Fruit fly (Drosophila melanogaster) whole organism, adult: Measurements from ENCODE around the gene sea.

Experiments
- CG11617 ChIP-seq: fragments of 200-800 bp; sonication (Bioruptor generic); optimal IDR thresholded peaks from 2 replicates; lab custom pipeline; 2017; ENCODE audit warnings: mild to moderate bottlenecking, missing biosample characterization, missing genetic modification reagents, missing genetic modification characterization
- CG12768 ChIP-seq: fragments of 200-800 bp; sonication (Bioruptor generic); optimal IDR thresholded peaks from 2 replicates; lab custom pipeline; 2017; ENCODE audit warnings: missing biosample characterization, missing genetic modification characterization, mild to moderate bottlenecking, moderate library complexity, missing genetic modification reagents
- CG14711 ChIP-seq: fragments of 200-800 bp; sonication (Bioruptor generic); optimal IDR thresholded peaks from 2 replicates; lab custom pipeline; 2018; ENCODE audit warnings: missing biosample characterization, mild to moderate bottlenecking, missing genetic modification characterization, moderate library complexity
- CG1620 ChIP-seq: fragments of 200-800 bp; sonication (Bioruptor generic); optimal IDR thresholded peaks from 2 replicates; lab custom pipeline; 2016; ENCODE audit warnings: missing biosample characterization, missing genetic modification characterization
- CG33017 ChIP-seq: fragments of 200-800 bp; sonication (Bioruptor generic); optimal IDR thresholded peaks from 2 replicates; lab custom pipeline; 2018; ENCODE audit warnings: missing biosample characterization, mild to moderate bottlenecking, missing genetic modification characterization, moderate library complexity
- CG5204 ChIP-seq: fragments of 200-800 bp; sonication (Bioruptor generic); optimal IDR thresholded peaks from 2 replicates; lab custom pipeline; 2016; ENCODE audit warnings: missing biosample characterization, missing genetic modification characterization
- CG7045 ChIP-seq: fragments of 200-800 bp; sonication (Bioruptor generic); optimal IDR thresholded peaks from 2 replicates; lab custom pipeline; 2017; ENCODE audit warnings: missing biosample characterization, mild to moderate bottlenecking, missing genetic modification characterization
- CG7101 ChIP-seq: fragments of 200-800 bp; sonication (Bioruptor generic); optimal IDR thresholded peaks from 2 replicates; lab custom pipeline; 2018; ENCODE audit warnings: missing biosample characterization, mild to moderate bottlenecking, missing genetic modification characterization, moderate library complexity
- Clk ChIP-seq: fragments of 200-800 bp; sonication (Bioruptor generic); optimal IDR thresholded peaks from 2 replicates; lab custom pipeline; 2017; ENCODE audit warnings: missing biosample characterization, missing genetic modification characterization
- Crg-1 ChIP-seq: fragments of 200-800 bp; sonication (Bioruptor generic); optimal IDR thresholded peaks from 2 replicates; lab custom pipeline; 2016; ENCODE audit warnings: missing biosample characterization, missing genetic modification characterization
- Hr96 ChIP-seq: fragments of 200-800 bp; sonication (Bioruptor generic); optimal IDR thresholded peaks from 2 replicates; lab custom pipeline; 2016; ENCODE audit warnings: missing biosample characterization, missing genetic modification characterization
- Mnt ChIP-seq: fragments of 200-800 bp; sonication (Bioruptor generic); optimal IDR thresholded peaks from 2 replicates; lab custom pipeline; 2016; ENCODE audit warnings: missing biosample characterization, mild to moderate bottlenecking, missing genetic modification characterization
- bab1 ChIP-seq: fragments of 200-800 bp; sonication (Bioruptor generic); optimal IDR thresholded peaks from 3 replicates; lab custom pipeline; 2019; ENCODE audit warnings: missing biosample characterization, mild to moderate bottlenecking, missing genetic modification characterization, moderate library complexity
- cic ChIP-seq: fragments of 200-800 bp; sonication (Bioruptor generic); optimal IDR thresholded peaks from 2 replicates; lab custom pipeline; 2017; ENCODE audit warnings: missing biosample characterization, mild to moderate bottlenecking, missing genetic modification characterization, moderate library complexity
- cnc ChIP-seq, 2 experiments: fragments of >200 bp; optimal IDR thresholded peaks; 2 replicates each; lab custom pipeline; 2017
- kay ChIP-seq: fragments of 200-800 bp; sonication (Bioruptor generic); peaks from one replicate; lab custom pipeline; 2016; ENCODE audit warnings: missing biosample characterization, missing genetic modification characterization, borderline replicate concordance
- ovo ChIP-seq: fragments of 200-800 bp; sonication (Bioruptor generic); optimal IDR thresholded peaks from 2 replicates; lab custom pipeline; 2016; ENCODE audit warnings: missing biosample characterization, missing genetic modification characterization
- pad ChIP-seq: fragments of 200-800 bp; sonication (Bioruptor generic); optimal IDR thresholded peaks from 3 replicates; lab custom pipeline; 2017; ENCODE audit warnings: missing biosample characterization, missing genetic modification characterization, mild to moderate bottlenecking, moderate library complexity, missing genetic modification reagents
- tj ChIP-seq: fragments of 200-800 bp; sonication (Bioruptor generic); optimal IDR thresholded peaks from 3 replicates; lab custom pipeline; 2017; ENCODE audit warnings: missing biosample characterization, mild to moderate bottlenecking, missing genetic modification characterization, moderate library complexity
- toe ChIP-seq: fragments of 200-800 bp; sonication (Bioruptor generic); optimal IDR thresholded peaks from 2 replicates; lab custom pipeline; 2016; ENCODE audit warnings: missing biosample characterization, missing genetic modification characterization

The sea gene

dm6 chr3R:11568873-11569450, 2.1 kb upstream of the sea start, which contains the start of gene Mrp4:
Gene Mrp4 (plus strand): TSS chr3R:11569250.
- peak; percentile 36 for TF ChIP-seq bab1 (GFP tag; lab: Kevin White, UChicago)
- peak; percentile 56 for TF ChIP-seq CG11617
- no peak for TF ChIP-seq toe
- peak; percentile 96 for TF ChIP-seq Mnt (GFP tag; lab: Kevin White, UChicago)
- TF ChIP-seq kay = peak; percentile 93
- peak; percentile 26 for TF ChIP-seq CG14711 (tag; lab: Kevin White, UChicago)
- TF ChIP-seq CG1620 = no peak
- TF ChIP-seq pad = no peak
- TF ChIP-seq Crg-1 (GFP tag; lab: Kevin White, UChicago) = no peak
- TF ChIP-seq CG7045 = peak; percentile 37
- TF ChIP-seq CG12768 (GFP tag; lab: Kevin White, UChicago) = peak; percentile 59
- TF ChIP-seq tj = peak; percentile 41
- peak in 1 of 2 experiments; percentile 75 for TF ChIP-seq cnc (optimal IDR thresholded peaks at IDR 0.05; lab: Kevin White, UChicago)
- peak; percentile 23 for TF ChIP-seq Hr96 (GFP tag; lab: Kevin White, UChicago)
- TF ChIP-seq cic (GFP tag; lab: Kevin White, UChicago) = peak; percentile 10
- peak; percentile 25 for TF ChIP-seq Clk (GFP tag; lab: Kevin White, UChicago)
- TF ChIP-seq CG5204 (GFP tag; lab: Kevin White, UChicago) = no peak
- TF ChIP-seq CG7101 (tag; lab: Kevin White, UChicago) = peak; percentile 50
- TF ChIP-seq ovo (GFP tag; lab: Kevin White, UChicago) = no peak
- peak; percentile 71 for TF ChIP-seq CG33017 (tag; lab: Kevin White, UChicago)

- TF ChIP-seq CG7101 (tag; lab: Kevin White, UChicago) (no peak), pad (peak; percentile 24), cic (GFP tag; lab: Kevin White, UChicago) (peak; percentile 19), Clk (GFP tag; lab: Kevin White, UChicago) (no peak), CG7045 (no peak), cnc (optimal IDR thresholded peaks at IDR 0.05; lab: Kevin White, UChicago) (no peak), CG14711 (tag; lab: Kevin White, UChicago) (no peak), CG1620 (no peak), CG11617 (no peak), kay (peak; percentile 90), tj (peak; percentile 55), Hr96 (GFP tag; lab: Kevin White, UChicago) (no peak)
Observed at dm6 chr3R:11564792-11565402, 2.0 kb downstream of the sea start.

DNA sequence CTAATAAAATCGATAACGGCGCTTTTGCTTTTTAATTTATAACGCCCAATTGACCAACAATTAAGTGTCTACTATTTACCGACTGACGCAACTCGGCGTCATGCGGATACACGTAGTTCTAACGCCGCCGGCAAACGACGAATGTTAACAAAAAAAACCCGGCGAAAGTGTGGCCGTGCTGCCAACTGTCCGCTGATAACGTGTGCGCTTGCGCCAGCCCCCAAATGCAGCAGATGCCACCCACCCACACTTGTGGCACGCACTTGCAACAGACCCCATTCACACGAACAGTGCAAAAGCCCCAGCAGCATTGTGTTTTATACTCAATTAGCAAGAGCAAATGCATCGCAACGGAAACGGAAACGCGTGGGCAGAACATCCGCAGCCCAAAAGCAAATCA, 3.7 kb downstream of the sea start:
- TF ChIP-seq Mnt (GFP tag; lab: Kevin White, UChicago) (no peak), CG12768 (GFP tag; lab: Kevin White, UChicago) (peak; percentile 32)

- TF ChIP-seq CG11617 (peak; percentile 92), Clk (GFP tag; lab: Kevin White, UChicago) (peak; percentile 89), kay (peak; percentile 97), bab1 (GFP tag; lab: Kevin White, UChicago) (peak; percentile 98), Mnt (GFP tag; lab: Kevin White, UChicago) (peak; percentile 89), tj (peak; percentile 99), CG5204 (GFP tag; lab: Kevin White, UChicago) (peak; percentile 91), ovo (GFP tag; lab: Kevin White, UChicago) (peak; percentile 76), CG7101 (tag; lab: Kevin White, UChicago) (peak; percentile 95), Crg-1 (GFP tag; lab: Kevin White, UChicago) (peak; percentile 91), toe (peak; percentile 94), cic (GFP tag; lab: Kevin White, UChicago) (peak; percentile 86), CG1620 (peak; percentile 89), CG12768 (GFP tag; lab: Kevin White, UChicago) (peak; percentile 98), CG33017 (tag; lab: Kevin White, UChicago) (peak; percentile 95), Hr96 (GFP tag; lab: Kevin White, UChicago) (peak; percentile 97), pad (peak; percentile 90), cnc (optimal IDR thresholded peaks at IDR 0.05; lab: Kevin White, UChicago) (no peak), CG14711 (tag; lab: Kevin White, UChicago) (peak; percentile 89), CG7045 (peak; percentile 88)
Observed at dm6 chr3R:11562326-11563109, 4.3 kb downstream of the sea start.

dm6 chr3R:11561648-11562047, 5.2 kb downstream of the sea start:
- TF ChIP-seq cic (GFP tag; lab: Kevin White, UChicago) (no peak), kay (peak; percentile 81)

dm6 chr3R:11557492-11557965, 9.3 kb downstream of the sea start, which contains the start of gene CG10898:
Gene CG10898 (plus strand): TSS chr3R:11557776.
- TF ChIP-seq CG11617 (peak; percentile 68), CG33017 (tag; lab: Kevin White, UChicago) (peak; percentile 51), cnc (optimal IDR thresholded peaks at IDR 0.05; lab: Kevin White, UChicago) (no peak), bab1 (GFP tag; lab: Kevin White, UChicago) (peak; percentile 90), CG1620 (peak; percentile 79), Clk (GFP tag; lab: Kevin White, UChicago) (peak; percentile 60), ovo (GFP tag; lab: Kevin White, UChicago) (peak; percentile 43), CG7101 (tag; lab: Kevin White, UChicago) (peak; percentile 68), kay (no peak), CG5204 (GFP tag; lab: Kevin White, UChicago) (peak; percentile 71), CG14711 (tag; lab: Kevin White, UChicago) (peak; percentile 72), toe (peak; percentile 82), CG12768 (GFP tag; lab: Kevin White, UChicago) (peak; percentile 48), Crg-1 (GFP tag; lab: Kevin White, UChicago) (peak; percentile 38), pad (peak; percentile 29), Hr96 (GFP tag; lab: Kevin White, UChicago) (peak; percentile 78), CG7045 (peak; percentile 76), Mnt (GFP tag; lab: Kevin White, UChicago) (peak; percentile 51), tj (peak; percentile 31), cic (GFP tag; lab: Kevin White, UChicago) (peak; percentile 11)
